Worm (Caenorhabditis elegans) whole organism, L4 larva: ENCODE data around the gene W02H3.1.

ENCODE experiments used
- F44E2.7 ChIP-seq: fragments of 200-800 bp; sonication (Bioruptor generic); IDR thresholded peaks from 2 replicates; pipeline ENCODE4 v2.1.2; 2022; ENCODE audit warnings: missing genetic modification characterization, missing compliant biosample characterization
- T20F7.1 ChIP-seq: fragments of 200-800 bp; sonication (Bioruptor generic); optimal IDR thresholded peaks from 2 replicates; lab custom pipeline; 2018; ENCODE audit warnings: mild to moderate bottlenecking, missing genetic modification characterization, missing compliant biosample characterization
- T26A8.4 ChIP-seq: fragments of 200-800 bp; sonication (Bioruptor generic); IDR thresholded peaks from 2 replicates; pipeline ENCODE4 v1.3.6; 2022; ENCODE audit warnings: missing genetic modification characterization, missing compliant biosample characterization
- Y105C5A.15 ChIP-seq: fragments of 200-800 bp; sonication (Bioruptor generic); IDR thresholded peaks from 2 replicates; pipeline ENCODE4 v1.3.6; 2022; ENCODE audit warnings: missing genetic modification characterization, missing compliant biosample characterization
- ZK337.2 ChIP-seq: fragments of 200-800 bp; sonication (Bioruptor generic); IDR thresholded peaks from 2 replicates; pipeline ENCODE4 v1.3.6; 2022; ENCODE audit warnings: missing genetic modification reagents, missing genetic modification characterization, missing compliant biosample characterization
- ama-1 ChIP-seq: fragments of 150-350 bp; optimal IDR thresholded peaks from 2 replicates; lab custom pipeline; 2014; ENCODE audit warnings: inconsistent platforms, mixed read lengths
- ceh-32 ChIP-seq: sonication (generic microtip); optimal IDR thresholded peaks from 2 replicates; lab custom pipeline; 2016; ENCODE audit warnings: mild to moderate bottlenecking, missing genetic modification characterization, missing compliant biosample characterization; ENCODE audit not compliant: poor library complexity
- ceh-44 ChIP-seq: fragments of 200-800 bp; sonication (Bioruptor generic); IDR thresholded peaks from 2 replicates; pipeline ENCODE4 v1.3.6; 2022; ENCODE audit warnings: missing genetic modification reagents, missing genetic modification characterization, missing compliant biosample characterization
- ctbp-1 ChIP-seq: fragments of 200-800 bp; sonication (Bioruptor generic); IDR thresholded peaks from 2 replicates; pipeline ENCODE4 v1.3.6; 2022; ENCODE audit warnings: missing genetic modification reagents, missing genetic modification characterization, missing compliant biosample characterization
- daf-12 ChIP-seq: fragments of 150-350 bp; optimal IDR thresholded peaks from 2 replicates; lab custom pipeline; 2014; ENCODE audit warnings: missing biosample characterization, missing genetic modification reagents, missing genetic modification characterization
- daf-16 ChIP-seq, 3 experiments: sonication (generic microtip); optimal IDR thresholded peaks; 2 replicates each; lab custom pipeline; 2016 to 2017; ENCODE audit warnings: missing genetic modification characterization in 3 of 3, missing genetic modification reagents in 3 of 3, mild to moderate bottlenecking in 2 of 3, missing compliant biosample characterization in 2 of 3, missing biosample characterization in 1 of 3, moderate library complexity in 1 of 3
- dmd-6 ChIP-seq: fragments of 200-800 bp; sonication (Bioruptor generic); IDR thresholded peaks from 2 replicates; pipeline ENCODE4 v1.3.6; 2022; ENCODE audit warnings: missing genetic modification reagents, missing genetic modification characterization, missing compliant biosample characterization
- dmd-9 ChIP-seq: fragments of 200-800 bp; sonication (Bioruptor generic); IDR thresholded peaks from 2 replicates; pipeline ENCODE4 v1.3.6; 2022; ENCODE audit warnings: missing genetic modification reagents, missing genetic modification characterization, missing compliant biosample characterization
- hlh-11 ChIP-seq: fragments of 200-800 bp; sonication (Bioruptor generic); optimal IDR thresholded peaks from 2 replicates; lab custom pipeline; 2018; ENCODE audit warnings: mild to moderate bottlenecking, missing genetic modification characterization, missing compliant biosample characterization
- hlh-30 ChIP-seq: sonication (generic microtip); optimal IDR thresholded peaks from 2 replicates; lab custom pipeline; 2017; ENCODE audit warnings: antibody characterized with exemption, mild to moderate bottlenecking, missing genetic modification characterization, missing compliant biosample characterization; ENCODE audit not compliant: insufficient read depth
- hmg-1.1 ChIP-seq: fragments of 200-800 bp; sonication (Bioruptor generic); IDR thresholded peaks from 2 replicates; pipeline ENCODE4 v1.3.6; 2022; ENCODE audit warnings: missing genetic modification reagents, missing genetic modification characterization, missing compliant biosample characterization
- lim-7 ChIP-seq: fragments of 200-800 bp; sonication (Bioruptor generic); IDR thresholded peaks from 2 replicates; pipeline ENCODE4 v1.3.6; 2022; ENCODE audit warnings: missing genetic modification characterization, missing compliant biosample characterization
- lin-1 ChIP-seq: fragments of 200-800 bp; sonication (Bioruptor generic); IDR thresholded peaks from 2 replicates; pipeline ENCODE4 v1.3.6; 2022; ENCODE audit warnings: missing genetic modification reagents, missing genetic modification characterization, missing compliant biosample characterization
- lin-13 ChIP-seq: fragments of 150-350 bp; optimal IDR thresholded peaks from 2 replicates; lab custom pipeline; 2014; ENCODE audit warnings: missing biosample characterization, missing genetic modification reagents, missing genetic modification characterization
- lin-29 ChIP-seq: fragments of 200-800 bp; sonication (Bioruptor generic); IDR thresholded peaks from 2 replicates; pipeline ENCODE4 v1.3.6; 2022; ENCODE audit warnings: missing genetic modification reagents, missing genetic modification characterization, missing compliant biosample characterization
- lin-39 ChIP-seq: fragments of 150-350 bp; optimal IDR thresholded peaks from 2 replicates; lab custom pipeline; 2014; ENCODE audit warnings: missing biosample characterization, missing genetic modification reagents, missing genetic modification characterization
- lir-3 ChIP-seq: sonication (generic microtip); optimal IDR thresholded peaks from 2 replicates; lab custom pipeline; 2016; ENCODE audit warnings: mild to moderate bottlenecking, missing genetic modification characterization, missing compliant biosample characterization
- madf-5 ChIP-seq, 2 experiments: fragments of 200-800 bp; sonication (Bioruptor generic); IDR thresholded peaks; 2 replicates each; pipeline ENCODE4 v1.3.6; 2022; ENCODE audit warnings: missing compliant biosample characterization in 2 of 2, missing genetic modification characterization in 2 of 2
- madf-9 ChIP-seq: fragments of 200-800 bp; sonication (Bioruptor generic); conservative IDR thresholded peaks from 2 replicates; pipeline ENCODE4 v1.3.6; 2022; ENCODE audit warnings: missing genetic modification reagents, missing genetic modification characterization, missing compliant biosample characterization
- nhr-102 ChIP-seq: sonication (generic microtip); optimal IDR thresholded peaks from 2 replicates; lab custom pipeline; 2016; ENCODE audit warnings: mild to moderate bottlenecking, missing genetic modification characterization, moderate library complexity, missing compliant biosample characterization
- nhr-11 ChIP-seq: fragments of 150-350 bp; optimal IDR thresholded peaks from 2 replicates; lab custom pipeline; 2014; ENCODE audit warnings: missing biosample characterization, missing genetic modification characterization
- nhr-237 ChIP-seq: sonication (generic microtip); optimal IDR thresholded peaks from 2 replicates; lab custom pipeline; 2017; ENCODE audit warnings: missing biosample characterization, missing genetic modification characterization
- nhr-25 ChIP-seq: sonication (generic microtip); optimal IDR thresholded peaks from 2 replicates; lab custom pipeline; 2017; ENCODE audit warnings: missing genetic modification characterization, mild to moderate bottlenecking, missing compliant biosample characterization, antibody characterized with exemption, moderate library complexity, borderline replicate concordance; ENCODE audit not compliant: insufficient read depth
- nhr-28 ChIP-seq: fragments of 150-350 bp; optimal IDR thresholded peaks from 2 replicates; lab custom pipeline; 2014; ENCODE audit warnings: missing biosample characterization, missing genetic modification characterization
- nhr-48 ChIP-seq: sonication (generic microtip); optimal IDR thresholded peaks from 2 replicates; lab custom pipeline; 2016; ENCODE audit warnings: mild to moderate bottlenecking, missing genetic modification characterization, missing compliant biosample characterization
- nhr-6 ChIP-seq: fragments of 150-350 bp; optimal IDR thresholded peaks from 2 replicates; lab custom pipeline; 2014; ENCODE audit warnings: missing biosample characterization, missing genetic modification characterization
- pqm-1 ChIP-seq: sonication (generic microtip); optimal IDR thresholded peaks from 2 replicates; lab custom pipeline; 2017; ENCODE audit warnings: missing biosample characterization, missing genetic modification characterization
- set-16 ChIP-seq: fragments of 200-800 bp; sonication (Bioruptor generic); IDR thresholded peaks from 2 replicates; pipeline ENCODE4 v1.3.6; 2022; ENCODE audit warnings: missing genetic modification reagents, missing genetic modification characterization, missing compliant biosample characterization
- snpc-4 ChIP-seq: fragments of 150-350 bp; optimal IDR thresholded peaks from 2 replicates; lab custom pipeline; 2014; ENCODE audit warnings: missing biosample characterization, missing genetic modification characterization
- unc-62 ChIP-seq, 3 experiments: fragments of 150-350 bp in 1 of 3; sonication (generic microtip); optimal IDR thresholded peaks in 2 of 3; peaks in 1 of 3; 1 replicate in 1 of 3; 2 replicates in 2 of 3; lab custom pipeline; 2014 to 2017; ENCODE audit warnings: missing biosample characterization in 3 of 3, missing genetic modification characterization in 3 of 3, missing genetic modification reagents in 3 of 3, missing genotype in 1 of 3
- zag-1 ChIP-seq: fragments of 150-350 bp; optimal IDR thresholded peaks from 2 replicates; lab custom pipeline; 2014; ENCODE audit warnings: missing biosample characterization, missing genetic modification characterization
- zip-11 ChIP-seq: fragments of 200-800 bp; sonication (Bioruptor generic); IDR thresholded peaks from 2 replicates; pipeline ENCODE4 v1.3.6; 2022; ENCODE audit warnings: missing genetic modification characterization, missing compliant biosample characterization
- ztf-7 ChIP-seq: fragments of 150-350 bp; optimal IDR thresholded peaks from 2 replicates; lab custom pipeline; 2014; ENCODE audit warnings: missing biosample characterization, missing genetic modification characterization

The W02H3.1 gene

DNA sequence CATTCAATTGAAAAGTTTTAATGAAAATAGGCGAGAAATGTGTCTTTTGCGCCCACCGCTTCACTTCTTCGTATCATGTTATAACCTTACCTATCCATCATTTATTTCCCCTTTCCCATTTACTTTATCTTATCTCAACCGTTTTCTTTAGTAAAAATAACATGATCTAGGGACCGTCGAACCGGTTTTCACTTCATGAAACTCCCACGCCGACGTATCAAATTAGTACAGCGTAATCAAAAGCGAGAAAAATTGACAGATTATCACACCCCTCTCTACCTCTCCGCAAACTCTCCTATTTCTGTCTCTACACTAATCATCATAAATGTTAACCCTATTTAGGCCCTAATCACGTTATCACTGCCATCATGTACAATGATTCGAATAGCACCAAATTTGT is 31.7 kb upstream of the W02H3.1 start:
- TF ChIP-seq hlh-30 (tag; lab: Kevin White, UChicago) = peak; percentile 19
- peak; percentile 10 for TF ChIP-seq nhr-28 (tag; lab: Kevin White, UChicago)
- no peak for TF ChIP-seq set-16 (GFP tag; lab: Robert Waterston, UW)
- TF ChIP-seq nhr-11 (tag; lab: Kevin White, UChicago) = no peak
- no peak for TF ChIP-seq T26A8.4

DNA sequence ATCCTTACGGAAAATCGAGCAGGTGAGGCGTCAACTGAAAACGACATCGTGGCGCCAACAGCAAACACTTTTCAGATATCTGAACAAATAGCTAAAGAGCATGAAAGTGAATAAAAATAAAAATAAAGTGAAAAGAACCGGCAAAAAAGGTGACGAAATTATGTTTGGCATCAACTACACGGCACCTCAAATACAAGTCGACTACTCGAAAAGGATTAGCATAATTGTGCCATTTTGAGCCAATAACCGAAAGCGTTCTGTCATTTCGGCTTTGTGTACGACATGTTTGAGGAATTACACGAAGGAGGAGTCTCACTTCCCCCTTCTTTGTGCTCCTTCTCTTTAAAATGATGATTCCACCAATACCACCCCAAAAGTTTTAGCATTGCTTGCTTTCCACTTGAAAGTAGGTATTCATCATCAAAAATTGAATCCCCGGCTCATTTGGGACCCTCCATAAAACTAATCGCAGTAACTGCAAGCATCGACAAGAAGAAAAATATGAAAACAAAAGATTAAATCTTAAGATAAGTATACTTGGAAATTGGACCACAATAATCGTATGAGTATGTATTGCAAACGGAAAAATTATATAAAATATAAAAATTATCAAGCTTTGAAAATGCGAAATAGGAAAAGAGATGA is 29.6 kb upstream of the W02H3.1 start:
- TF ChIP-seq madf-9 (GFP tag; lab: Robert Waterston, UW) = no peak
- peak in 1 of 2 experiments; percentile 99 for TF ChIP-seq unc-62 (GFP tag; optimal IDR thresholded peaks at IDR 0.05 in 1 of 2; lab: Kevin White, UChicago)
- no peak for TF ChIP-seq unc-62 (tag; optimal IDR thresholded peaks at IDR 0.05; lab: Kevin White, UChicago)

DNA sequence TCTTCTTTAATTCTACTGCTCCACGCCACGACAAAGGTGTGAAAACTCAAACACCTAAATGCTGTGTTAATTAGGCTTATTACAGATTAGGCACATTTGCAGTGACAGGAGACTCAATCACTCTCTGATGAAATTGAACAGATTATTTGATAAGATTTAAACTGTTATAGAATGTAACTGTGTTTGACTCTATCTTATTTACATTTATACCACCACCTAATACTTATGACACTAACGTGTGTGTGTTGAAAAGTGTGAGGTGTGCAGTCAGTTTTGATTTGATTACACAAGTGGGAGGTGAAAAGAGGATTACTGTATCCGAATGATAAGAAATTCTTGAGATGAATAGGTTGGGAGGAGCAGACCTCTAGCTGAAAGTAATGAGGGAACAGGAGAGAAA is 27.0 kb upstream of the W02H3.1 start:
- TF ChIP-seq ceh-44 (GFP tag; lab: Robert Waterston, UW) = no peak
- no peak for TF ChIP-seq Y105C5A.15
- TF ChIP-seq nhr-28 (tag; lab: Kevin White, UChicago) = no peak
- no peak for TF ChIP-seq lin-1
- peak; percentile 45 for TF ChIP-seq pqm-1 (tag; lab: Kevin White, UChicago)

DNA sequence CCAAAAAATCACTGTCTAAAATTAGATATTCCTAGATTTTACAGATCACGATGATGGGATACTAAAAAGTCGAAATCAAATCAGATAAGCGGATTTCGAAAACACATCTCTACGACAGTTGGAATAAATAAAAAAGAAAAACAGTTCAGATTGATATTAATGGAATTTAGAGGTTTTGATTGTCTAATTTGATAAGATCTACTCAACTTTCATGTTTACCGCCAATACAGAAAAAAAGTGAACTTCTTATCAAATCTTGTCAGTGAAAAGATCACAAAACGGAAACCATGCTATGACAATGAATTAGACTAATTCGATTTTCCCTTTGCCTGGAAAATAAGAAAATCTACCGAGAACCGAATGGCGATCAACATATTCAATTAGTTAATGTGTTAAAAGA is 21.0 kb upstream of the W02H3.1 start:
- TF ChIP-seq nhr-237 (tag; lab: Kevin White, UChicago) = no peak

DNA sequence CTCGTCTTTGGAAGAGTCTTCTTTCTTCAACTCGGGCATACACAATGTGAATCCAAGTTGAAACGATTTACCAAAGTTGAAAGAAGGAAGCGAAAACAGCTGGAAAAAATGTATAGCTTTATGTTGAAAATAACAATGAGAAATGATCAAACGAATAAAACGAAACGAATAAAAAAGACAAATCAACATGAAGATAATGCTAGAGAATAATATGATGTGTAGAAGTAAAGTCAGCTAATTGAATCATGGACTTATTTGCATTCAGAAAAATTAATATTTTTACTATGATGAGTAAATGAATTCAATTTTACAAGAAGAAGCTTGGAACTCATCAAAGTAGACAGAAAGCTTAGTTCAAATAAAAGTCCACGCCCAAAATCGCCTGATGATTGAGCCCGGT is 20.3 kb upstream of the W02H3.1 start, which contains the start of gene alr-1:
alr-1 (minus strand) TSS at position 101 of the 400 bp plus-strand sequence.
- TF ChIP-seq nhr-48 (tag; lab: Kevin White, UChicago) (no peak), nhr-6 (tag; lab: Kevin White, UChicago) (no peak), T20F7.1 (no peak), snpc-4 (tag; lab: Kevin White, UChicago) (no peak), lin-29 (GFP tag; lab: Robert Waterston, UW) (no peak), T26A8.4 (no peak), ceh-32 (tag; lab: Kevin White, UChicago) (no peak), hlh-11 (no peak), dmd-9 (GFP tag; lab: Robert Waterston, UW) (no peak), dmd-6 (GFP tag; lab: Robert Waterston, UW) (no peak), nhr-102 (tag; lab: Kevin White, UChicago) (no peak), ztf-7 (tag; lab: Kevin White, UChicago) (no peak)

DNA sequence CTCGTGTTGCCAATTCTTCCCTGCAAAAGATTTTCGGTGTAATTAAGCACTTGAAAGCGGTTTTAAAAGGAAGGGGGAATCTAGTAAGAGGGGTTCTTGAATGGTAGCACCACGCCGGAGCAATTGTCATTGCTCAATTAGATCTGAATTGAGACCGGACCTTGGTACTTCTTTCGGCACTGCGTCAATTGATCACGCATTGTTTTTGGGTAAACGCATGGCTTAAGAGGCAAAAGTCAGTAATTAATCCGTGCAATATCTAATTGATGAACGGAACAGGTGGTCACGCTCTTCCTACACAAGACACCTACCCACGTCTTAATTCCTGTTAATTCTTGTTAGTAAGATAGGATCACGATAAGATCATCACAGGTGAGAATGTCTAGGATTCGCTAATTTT is 18.7 kb upstream of the W02H3.1 start:
- TF ChIP-seq lin-39 (no peak), daf-16 (GFP tag; optimal IDR thresholded peaks at IDR 0.05; lab: Kevin White, UChicago) (no peak), daf-16 (tag; optimal IDR thresholded peaks at IDR 0.05; lab: Kevin White, UChicago) (no peak), madf-5 (GFP tag; IDR thresholded peaks at IDR 0.05; lab: Robert Waterston, UW) (no peak), lim-7 (GFP tag; lab: Robert Waterston, UW) (no peak), zag-1 (tag; lab: Kevin White, UChicago) (no peak), nhr-25 (no peak), lir-3 (tag; lab: Kevin White, UChicago) (no peak), Y105C5A.15 (no peak), daf-12 (tag; lab: Kevin White, UChicago) (no peak), dmd-9 (GFP tag; lab: Robert Waterston, UW) (no peak), nhr-237 (tag; lab: Kevin White, UChicago) (no peak), snpc-4 (tag; lab: Kevin White, UChicago) (no peak), zip-11 (no peak), ctbp-1 (GFP tag; lab: Robert Waterston, UW) (no peak), nhr-6 (tag; lab: Kevin White, UChicago) (no peak), F44E2.7 (GFP tag; lab: Robert Waterston, UW) (no peak), ama-1 (lab: Kevin White, UChicago) (no peak), lin-13 (no peak), ZK337.2 (GFP tag; lab: Robert Waterston, UW) (no peak), hmg-1.1 (no peak)
